Fruit fly (Drosophila melanogaster): ENCODE data around the gene nht.

nht gene

dm6 chr2L:15318801-15319200, at the start of gene nht:
Gene nht, minus strand, starts transcription at chr2L:15318901.
- no peak for TF ChIP-seq CG17361 (GFP tag; IDR thresholded peaks at IDR 0.05)
- TF ChIP-seq nerfin-1 (tag; optimal IDR thresholded peaks at IDR 0.05), result peak; percentile 32

- TF ChIP-seq CG15479 (GFP tag; optimal IDR thresholded peaks at IDR 0.05), result no peak
- no peak for TF ChIP-seq gsb-n (tag; optimal IDR thresholded peaks at IDR 0.05)
- TF ChIP-seq crp (GFP tag; optimal IDR thresholded peaks at IDR 0.05), result no peak
- no peak for TF ChIP-seq CG13287 (GFP tag; IDR thresholded peaks at IDR 0.05; ENCODE audit: partially characterized antibody)
- TF ChIP-seq CG31224 (GFP tag; IDR thresholded peaks at IDR 0.05), result no peak
- TF ChIP-seq CG14441 (GFP tag; IDR thresholded peaks at IDR 0.05), result no peak
Observed at dm6 chr2L:15367607-15368006, 48.9 kb upstream of the nht start.

dm6 chr2L:15364026-15364425, 45.3 kb upstream of the nht start:
- TF ChIP-seq CG8359 (GFP tag; optimal IDR thresholded peaks at IDR 0.05; ENCODE audit: borderline replicate concordance) (no peak), CG33557 (GFP tag; optimal IDR thresholded peaks at IDR 0.05) (no peak), lbe (GFP tag; optimal IDR thresholded peaks at IDR 0.05) (peak; percentile 27), pb (GFP tag; optimal IDR thresholded peaks at IDR 0.05) (no peak), NfI (GFP tag; optimal IDR thresholded peaks at IDR 0.05) (no peak), tio (GFP tag; optimal IDR thresholded peaks at IDR 0.05) (no peak), Rfx (GFP tag; IDR thresholded peaks at IDR 0.05) (no peak), CG11695 (GFP tag; IDR thresholded peaks at IDR 0.05) (no peak), Dip3 (GFP tag; optimal IDR thresholded peaks at IDR 0.05) (no peak)

dm6 chr2L:15361527-15361926, 42.8 kb upstream of the nht start, which contains the start of gene CG15258:
Gene CG15258, minus strand, starts transcription at chr2L:15361627.
- TF ChIP-seq CG14441 (GFP tag; IDR thresholded peaks at IDR 0.05), result no peak
- peak; percentile 14 for TF ChIP-seq Ets65A (GFP tag)
- no peak for TF ChIP-seq abd-A (tag; optimal IDR thresholded peaks at IDR 0.05)

dm6 chr2L:15358516-15358915, 39.8 kb upstream of the nht start:
- TF ChIP-seq chn (GFP tag; optimal IDR thresholded peaks at IDR 0.05) (no peak), tgo (GFP tag; IDR thresholded peaks at IDR 0.05) (no peak), CG18262 (tag; optimal IDR thresholded peaks at IDR 0.05) (no peak), CG11093 (GFP tag; IDR thresholded peaks at IDR 0.05) (no peak), eve (GFP tag; optimal IDR thresholded peaks at IDR 0.05) (no peak), da (GFP tag; optimal IDR thresholded peaks at IDR 0.05) (no peak), CG14667 (GFP tag; IDR thresholded peaks at IDR 0.05) (no peak), CG9817 (tag; optimal IDR thresholded peaks at IDR 0.05) (no peak), CG18011 (GFP tag; optimal IDR thresholded peaks at IDR 0.05) (no peak), HLH3B (GFP tag; IDR thresholded peaks at IDR 0.05) (no peak), Max (GFP tag; optimal IDR thresholded peaks at IDR 0.05) (no peak)

- TF ChIP-seq hbn (GFP tag; IDR thresholded peaks at IDR 0.05; ENCODE audit: partially characterized antibody) (no peak), Pdp1 (GFP tag; optimal IDR thresholded peaks at IDR 0.05) (peak in 1 of 2 experiments; percentile 79)
Observed at dm6 chr2L:15350882-15351281, 32.2 kb upstream of the nht start.

Data from whole organism, embryonic.